Fruit fly (Drosophila melanogaster): ENCODE data around the gene Oga.

Oga gene

DNA sequence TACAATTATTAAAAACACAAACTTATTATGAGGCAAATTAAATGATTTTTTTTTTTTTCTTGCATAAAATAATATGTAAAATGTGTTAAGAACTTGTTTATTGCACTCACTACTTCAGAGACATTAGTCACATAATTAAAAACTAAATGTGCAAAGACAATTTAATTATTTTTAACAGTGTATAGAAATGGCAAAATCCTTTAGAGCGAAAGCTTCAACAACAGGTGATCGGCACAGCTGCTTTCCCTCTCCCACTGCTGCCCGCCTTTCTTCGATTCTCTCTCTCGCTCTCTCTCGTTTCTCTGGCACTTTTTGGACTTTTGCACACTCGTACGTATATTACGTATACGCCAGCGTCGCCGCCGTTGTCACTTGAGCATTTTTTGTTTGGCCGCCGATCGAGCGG, 38.5 kb upstream of the Oga start (continued):
- TF ChIP-seq CG3407 (GFP tag; optimal IDR thresholded peaks at IDR 0.05) (no peak), prd (optimal IDR thresholded peaks at IDR 0.05) (no peak), prd (GFP tag; IDR thresholded peaks at IDR 0.05) (no peak), CG5953 (GFP tag; IDR thresholded peaks at IDR 0.05) (no peak), CG4730 (GFP tag; IDR thresholded peaks at IDR 0.05) (0 out of 2 replicates have a peak, but pooled peaks have one; percentile 7), Awh (GFP tag; IDR thresholded peaks at IDR 0.05) (no peak), nom (GFP tag; optimal IDR thresholded peaks at IDR 0.05) (no peak), hbn (GFP tag; IDR thresholded peaks at IDR 0.05; ENCODE audit: partially characterized antibody) (no peak), tio (GFP tag; optimal IDR thresholded peaks at IDR 0.05) (no peak), CG9215 (GFP tag; IDR thresholded peaks at IDR 0.05) (no peak), Xbp1 (GFP tag; optimal IDR thresholded peaks at IDR 0.05) (no peak), MBD-R2 (GFP tag; IDR thresholded peaks at IDR 0.05) (peak; percentile 20; the same call in 1 of the 2 replicates), mirr (GFP tag; optimal IDR thresholded peaks at IDR 0.05) (no peak), gcm2 (GFP tag; optimal IDR thresholded peaks at IDR 0.05) (no peak), Nf-YA (GFP tag; IDR thresholded peaks at IDR 0.05) (no peak), sens (GFP tag) (no peak), BEAF-32 (GFP tag; optimal IDR thresholded peaks at IDR 0.05) (no peak), CG11723 (GFP tag; optimal IDR thresholded peaks at IDR 0.05) (no peak), CG6854 (GFP tag; optimal IDR thresholded peaks at IDR 0.05) (no peak), sob (GFP tag; IDR thresholded peaks at IDR 0.05) (no peak), CG7271 (tag; optimal IDR thresholded peaks at IDR 0.05) (no peak), tll (GFP tag; optimal IDR thresholded peaks at IDR 0.05) (no peak), oc (tag; optimal IDR thresholded peaks at IDR 0.05) (no peak), Dbx (GFP tag; IDR thresholded peaks at IDR 0.05) (no peak), CG10979 (tag; optimal IDR thresholded peaks at IDR 0.05) (no peak), CG12219 (GFP tag; optimal IDR thresholded peaks at IDR 0.05) (no peak), Gsc (GFP tag; IDR thresholded peaks at IDR 0.05) (no peak), CG14710 (tag; optimal IDR thresholded peaks at IDR 0.05) (no peak), CG13775 (GFP tag; optimal IDR thresholded peaks at IDR 0.05) (no peak), CG2199 (GFP tag; IDR thresholded peaks at IDR 0.05) (no peak)

DNA sequence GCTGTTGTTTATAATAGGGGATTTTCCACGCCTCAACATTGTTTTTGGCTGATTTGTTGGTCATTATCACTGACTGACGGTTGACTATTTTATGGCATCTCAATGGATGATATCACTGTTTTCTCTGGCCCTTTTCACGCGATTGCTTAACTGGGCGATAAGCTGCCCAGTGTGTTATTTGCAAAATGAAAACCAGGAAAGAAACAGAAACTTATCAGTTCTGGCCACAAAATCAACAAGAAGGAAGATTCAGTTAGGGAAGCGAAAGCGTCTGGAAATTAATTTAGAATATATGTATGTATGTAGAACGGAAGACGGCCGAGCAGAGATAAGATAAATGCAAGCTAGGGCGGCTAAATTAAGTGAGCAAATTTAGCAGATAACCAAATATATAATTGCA, 36.9 kb upstream of the Oga start:
- TF ChIP-seq CG12769 (tag; optimal IDR thresholded peaks at IDR 0.05) = peak; percentile 5
- TF ChIP-seq CHES-1-like (GFP tag; optimal IDR thresholded peaks at IDR 0.05) = no peak
- TF ChIP-seq CG7786 (GFP tag; optimal IDR thresholded peaks at IDR 0.05) = no peak
- TF ChIP-seq CG34376 (GFP tag; optimal IDR thresholded peaks at IDR 0.05) = peak; percentile 33
- peak; percentile 64 for TF ChIP-seq mirr (GFP tag; optimal IDR thresholded peaks at IDR 0.05)
- TF ChIP-seq usp (GFP tag; optimal IDR thresholded peaks at IDR 0.05) = no peak
- no peak for TF ChIP-seq Scr (GFP tag; IDR thresholded peaks at IDR 0.05; ENCODE audit: partially characterized antibody)
- TF ChIP-seq sug (tag; optimal IDR thresholded peaks at IDR 0.05) = peak; percentile 21
- no peak for TF ChIP-seq cad (GFP tag; optimal IDR thresholded peaks at IDR 0.05)
- no peak for TF ChIP-seq CG7357 (GFP tag; IDR thresholded peaks at IDR 0.05)
- TF ChIP-seq hkb (optimal IDR thresholded peaks at IDR 0.05) = no peak
- no peak for TF ChIP-seq hkb (GFP tag; IDR thresholded peaks at IDR 0.05)
- no peak for TF ChIP-seq gfzf (GFP tag; optimal IDR thresholded peaks at IDR 0.05)
- peak in 1 of 2 experiments; percentile 33 for TF ChIP-seq Pdp1 (GFP tag; optimal IDR thresholded peaks at IDR 0.05)
- no peak for TF ChIP-seq gcm (GFP tag; optimal IDR thresholded peaks at IDR 0.05)
- TF ChIP-seq bowl (GFP tag; IDR thresholded peaks at IDR 0.05) = no peak
- TF ChIP-seq exex (tag; optimal IDR thresholded peaks at IDR 0.05) = peak; percentile 86
